Fruit fly (Drosophila melanogaster): Measurements from ENCODE around the gene CG7992.
A peak's percentile ranks its signal among the peaks of the same experiment; 100 is the strongest.

Gene CG7992

dm6 chrX:19289318-19289970 is 42.4 kb upstream of the CG7992 start (continued):
- TF ChIP-seq GATAe (GFP tag; conservative IDR thresholded peaks at IDR 0.05) (no peak), Hr78 (GFP tag; optimal IDR thresholded peaks at IDR 0.05) (peak in 1 of 2 experiments; percentile 68), chm (GFP tag; IDR thresholded peaks at IDR 0.05) (peak; percentile 89), Oli (tag; optimal IDR thresholded peaks at IDR 0.05) (peak; percentile 89), CG2202 (tag; optimal IDR thresholded peaks at IDR 0.05) (peak; percentile 71), Lim3 (GFP tag; IDR thresholded peaks at IDR 0.05) (peak; percentile 83), Dfd (GFP tag; optimal IDR thresholded peaks at IDR 0.05) (no peak), CG17568 (GFP tag; optimal IDR thresholded peaks at IDR 0.05) (peak; percentile 79), bowl (GFP tag; IDR thresholded peaks at IDR 0.05) (peak; percentile 90), az2 (GFP tag; optimal IDR thresholded peaks at IDR 0.05) (peak; percentile 90), ftz-f1 (GFP tag; optimal IDR thresholded peaks at IDR 0.05) (no peak), CG7372 (GFP tag; IDR thresholded peaks at IDR 0.05) (peak; percentile 84), CG33213 (GFP tag; optimal IDR thresholded peaks at IDR 0.05) (peak; percentile 77), eve (GFP tag; optimal IDR thresholded peaks at IDR 0.05) (peak in 1 of 2 experiments; percentile 93), CG10209 (GFP tag; optimal IDR thresholded peaks at IDR 0.05) (peak; percentile 82), CG34376 (GFP tag; optimal IDR thresholded peaks at IDR 0.05) (peak; percentile 18), gcm2 (GFP tag; optimal IDR thresholded peaks at IDR 0.05) (peak; percentile 88), dan (GFP tag; IDR thresholded peaks at IDR 0.05) (peak; percentile 49), Atf3 (GFP tag; optimal IDR thresholded peaks at IDR 0.05) (peak; percentile 72), slou (GFP tag; optimal IDR thresholded peaks at IDR 0.05) (peak; percentile 70), CG8089 (GFP tag; optimal IDR thresholded peaks at IDR 0.05) (peak; percentile 84), bcd (GFP tag; optimal IDR thresholded peaks at IDR 0.05) (peak; percentile 85), HLHmδ (GFP tag; optimal IDR thresholded peaks at IDR 0.05) (no peak), Rx (GFP tag; IDR thresholded peaks at IDR 0.05) (peak; percentile 90), ash1 (GFP tag; optimal IDR thresholded peaks at IDR 0.05) (peak; percentile 24), sens-2 (GFP tag; IDR thresholded peaks at IDR 0.05) (peak; percentile 89), H15 (GFP tag; IDR thresholded peaks at IDR 0.05) (peak; percentile 93), CG12219 (GFP tag; optimal IDR thresholded peaks at IDR 0.05) (peak; percentile 91), BtbVII (GFP tag; optimal IDR thresholded peaks at IDR 0.05) (peak; percentile 51), Oaz (GFP tag; IDR thresholded peaks at IDR 0.05) (peak; percentile 89), CG3163 (GFP tag; optimal IDR thresholded peaks at IDR 0.05) (peak; percentile 61), tna (GFP tag; IDR thresholded peaks at IDR 0.05; ENCODE audit: partially characterized antibody) (no peak), ham (GFP tag; IDR thresholded peaks at IDR 0.05) (no peak), CG7556 (GFP tag; optimal IDR thresholded peaks at IDR 0.05) (peak; percentile 75), slp2 (GFP tag; optimal IDR thresholded peaks at IDR 0.05) (peak; percentile 81), CG6272 (GFP tag; IDR thresholded peaks at IDR 0.05) (peak; percentile 83), al (GFP tag; IDR thresholded peaks at IDR 0.05) (peak; percentile 66), nom (GFP tag; optimal IDR thresholded peaks at IDR 0.05) (peak; percentile 94), gcm (GFP tag; optimal IDR thresholded peaks at IDR 0.05) (peak; percentile 86)

dm6 chrX:19287784-19288183 is 40.7 kb upstream of the CG7992 start:
- peak; percentile 43 for TF ChIP-seq nom (GFP tag; optimal IDR thresholded peaks at IDR 0.05)
- TF ChIP-seq chinmo (GFP tag; IDR thresholded peaks at IDR 0.05; ENCODE audit: partially characterized antibody) = no peak
- TF ChIP-seq Awh (GFP tag; IDR thresholded peaks at IDR 0.05) = no peak
- TF ChIP-seq pros (GFP tag; optimal IDR thresholded peaks at IDR 0.05) = no peak
- TF ChIP-seq Ets65A (GFP tag) = no peak
- TF ChIP-seq CG15073 (GFP tag; optimal IDR thresholded peaks at IDR 0.05) = no peak
- no peak for TF ChIP-seq nerfin-1 (tag; optimal IDR thresholded peaks at IDR 0.05)
- peak; percentile 6 for TF ChIP-seq Hey (tag; optimal IDR thresholded peaks at IDR 0.05)
- no peak for TF ChIP-seq CG4282 (GFP tag; optimal IDR thresholded peaks at IDR 0.05)
- TF ChIP-seq CG8281 (tag; optimal IDR thresholded peaks at IDR 0.05) = peak; percentile 99
- TF ChIP-seq NK7.1 (GFP tag; optimal IDR thresholded peaks at IDR 0.05) = no peak
- TF ChIP-seq fu2 (GFP tag; optimal IDR thresholded peaks at IDR 0.05) = no peak
- TF ChIP-seq CG7372 (GFP tag; IDR thresholded peaks at IDR 0.05) = no peak
- TF ChIP-seq CG12104 (GFP tag; optimal IDR thresholded peaks at IDR 0.05) = no peak
- no peak for TF ChIP-seq CG10462 (GFP tag; optimal IDR thresholded peaks at IDR 0.05)
